Worm (Caenorhabditis elegans) whole organism, L4 larva: ENCODE results near the gene EEED8.13.

ENCODE experiments used
- F37D6.2 ChIP-seq: sonication (generic microtip); optimal IDR thresholded peaks from 2 replicates; lab custom pipeline; 2016; ENCODE audit warnings: mild to moderate bottlenecking, missing genetic modification characterization, missing compliant biosample characterization
- R02D3.7 ChIP-seq: fragments of 150-350 bp; sonication (generic microtip); optimal IDR thresholded peaks from 3 replicates; lab custom pipeline; 2014; ENCODE audit warnings: missing biosample characterization, missing genetic modification characterization
- ceh-44 ChIP-seq: fragments of 200-800 bp; sonication (Bioruptor generic); IDR thresholded peaks from 2 replicates; pipeline ENCODE4 v1.3.6; 2022; ENCODE audit warnings: missing genetic modification reagents, missing genetic modification characterization, missing compliant biosample characterization
- daf-12 ChIP-seq: fragments of 150-350 bp; optimal IDR thresholded peaks from 2 replicates; lab custom pipeline; 2014; ENCODE audit warnings: missing biosample characterization, missing genetic modification reagents, missing genetic modification characterization
- hlh-11 ChIP-seq: fragments of 200-800 bp; sonication (Bioruptor generic); optimal IDR thresholded peaks from 2 replicates; lab custom pipeline; 2018; ENCODE audit warnings: mild to moderate bottlenecking, missing genetic modification characterization, missing compliant biosample characterization
- lin-15B ChIP-seq: fragments of 150-350 bp; sonication (generic microtip); optimal IDR thresholded peaks from 3 replicates; lab custom pipeline; 2014; ENCODE audit warnings: missing biosample characterization, missing genetic modification characterization
- madf-9 ChIP-seq: fragments of 200-800 bp; sonication (Bioruptor generic); conservative IDR thresholded peaks from 2 replicates; pipeline ENCODE4 v1.3.6; 2022; ENCODE audit warnings: missing genetic modification reagents, missing genetic modification characterization, missing compliant biosample characterization
- nhr-10 ChIP-seq: fragments of 150-350 bp; optimal IDR thresholded peaks from 2 replicates; lab custom pipeline; 2014; ENCODE audit warnings: missing biosample characterization, missing genetic modification characterization
- nhr-11 ChIP-seq: fragments of 150-350 bp; optimal IDR thresholded peaks from 2 replicates; lab custom pipeline; 2014; ENCODE audit warnings: missing biosample characterization, missing genetic modification characterization
- nhr-77 ChIP-seq: fragments of 150-350 bp; optimal IDR thresholded peaks from 2 replicates; lab custom pipeline; 2014; ENCODE audit warnings: missing biosample characterization, missing genetic modification characterization
- pha-4 ChIP-seq, 2 experiments: fragments of 150-350 bp in 1 of 2; fragments of 200-800 bp in 1 of 2; sonication (Bioruptor generic) in 1 of 2; IDR thresholded peaks in 1 of 2; optimal IDR thresholded peaks in 1 of 2; 2 replicates each; pipeline versions ENCODE4 v1.3.6 to Lab custom; 2014 to 2022; ENCODE audit warnings: missing genetic modification characterization in 2 of 2, missing genetic modification reagents in 2 of 2, missing biosample characterization in 1 of 2, missing compliant biosample characterization in 1 of 2
- skn-1 ChIP-seq: fragments of 150-350 bp; optimal IDR thresholded peaks from 2 replicates; lab custom pipeline; 2014; ENCODE audit warnings: missing biosample characterization, missing genetic modification characterization
- unc-39 ChIP-seq: sonication (generic microtip); optimal IDR thresholded peaks from 2 replicates; lab custom pipeline; 2017; ENCODE audit warnings: missing biosample characterization, missing genetic modification characterization

- TF ChIP-seq nhr-11 (tag; lab: Kevin White, UChicago) (no peak), hlh-11 (tag; lab: Kevin White, UChicago) (no peak), nhr-10 (tag; lab: Kevin White, UChicago) (no peak), R02D3.7 (tag; lab: Kevin White, UChicago) (no peak), unc-39 (tag; lab: Kevin White, UChicago) (no peak), nhr-77 (no peak), ceh-44 (GFP tag; lab: Robert Waterston, UW) (no peak), lin-15B (no peak), pha-4 (GFP tag; IDR thresholded peaks at IDR 0.05; lab: Robert Waterston, UW) (no peak), pha-4 (tag; optimal IDR thresholded peaks at IDR 0.05; lab: Kevin White, UChicago) (no peak), skn-1 (no peak), madf-9 (GFP tag; lab: Robert Waterston, UW) (no peak), F37D6.2 (tag; lab: Kevin White, UChicago) (no peak), daf-12 (no peak)
These were observed 41.2 kb upstream of the EEED8.13 start, which contains the start of gene dhs-5 for ce11 chrII:5453547-5453946.
